Fruit fly (Drosophila melanogaster) whole organism, embryonic: Measurements from ENCODE around the gene CG43085.
A peak's percentile ranks its signal among the peaks of the same experiment; 100 is the strongest.

Experiments used
- CG11085 ChIP-seq: fragments of 200-800 bp; sonication (Bioruptor generic); IDR thresholded peaks from 2 replicates; pipeline ENCODE4 v1.3.6; 2022; ENCODE audit warnings: missing biosample characterization, missing genetic modification characterization
- CG11560 ChIP-seq: fragments of 200-800 bp; sonication (Bioruptor generic); IDR thresholded peaks from 3 replicates; pipeline ENCODE4 v1.3.6; 2022; ENCODE audit warnings: missing biosample characterization, missing genetic modification characterization
- CG15601 ChIP-seq: fragments of 200-800 bp; sonication (Bioruptor generic); optimal IDR thresholded peaks from 3 replicates; lab custom pipeline; 2019; ENCODE audit warnings: missing biosample characterization, mild to moderate bottlenecking, missing genetic modification characterization, moderate library complexity
- CG17186 ChIP-seq: fragments of 200-800 bp; sonication (Bioruptor generic); optimal IDR thresholded peaks from 3 replicates; lab custom pipeline; 2017; ENCODE audit warnings: missing biosample characterization, missing genetic modification reagents, missing genetic modification characterization
- CG31388 ChIP-seq: fragments of 200-800 bp; sonication (Bioruptor generic); optimal IDR thresholded peaks from 2 replicates; lab custom pipeline; 2016; ENCODE audit warnings: missing biosample characterization, missing genetic modification characterization
- CG32772 ChIP-seq: fragments of 200-800 bp; sonication (Bioruptor generic); IDR thresholded peaks from 2 replicates; pipeline ENCODE4 v1.3.6; 2022; ENCODE audit warnings: missing biosample characterization, missing genetic modification characterization
- CG3281 ChIP-seq: fragments of 200-800 bp; sonication (Bioruptor generic); optimal IDR thresholded peaks from 3 replicates; lab custom pipeline; 2017; ENCODE audit warnings: missing biosample characterization, mild to moderate bottlenecking, missing genetic modification characterization
- CG3838 ChIP-seq: fragments of 200-800 bp; sonication (Bioruptor generic); optimal IDR thresholded peaks from 3 replicates; lab custom pipeline; 2016; ENCODE audit warnings: missing biosample characterization, missing genetic modification characterization
- CG6654 ChIP-seq: fragments of 200-800 bp; sonication (Bioruptor generic); optimal IDR thresholded peaks from 2 replicates; lab custom pipeline; 2017; ENCODE audit warnings: missing biosample characterization, mild to moderate bottlenecking, missing genetic modification characterization
- CG6683 ChIP-seq: fragments of 200-800 bp; sonication (Bioruptor generic); optimal IDR thresholded peaks from 2 replicates; lab custom pipeline; 2017; ENCODE audit warnings: missing biosample characterization, mild to moderate bottlenecking, missing genetic modification characterization, missing genetic modification reagents
- CG7963 ChIP-seq: fragments of 200-800 bp; sonication (Bioruptor generic); IDR thresholded peaks from 3 replicates; pipeline ENCODE4 v1.3.6; 2022; ENCODE audit warnings: missing biosample characterization, missing genetic modification characterization; ENCODE audit not compliant: partially characterized antibody
- CG8281 ChIP-seq: fragments of 200-800 bp; sonication (Bioruptor generic); optimal IDR thresholded peaks from 2 replicates; lab custom pipeline; 2018; ENCODE audit warnings: missing biosample characterization, mild to moderate bottlenecking, missing genetic modification characterization, moderate library complexity
- CG9727 ChIP-seq: fragments of 200-800 bp; sonication (Bioruptor generic); optimal IDR thresholded peaks from 3 replicates; lab custom pipeline; 2017; ENCODE audit warnings: missing biosample characterization, mild to moderate bottlenecking, missing genetic modification characterization
- CG9876 ChIP-seq: fragments of 200-800 bp; sonication (Bioruptor generic); optimal IDR thresholded peaks from 2 replicates; lab custom pipeline; 2016; ENCODE audit warnings: missing biosample characterization, missing genetic modification characterization
- CTCF ChIP-seq: fragments of 200-800 bp; sonication (Bioruptor generic); optimal IDR thresholded peaks from 2 replicates; lab custom pipeline; 2017; ENCODE audit warnings: missing biosample characterization, mild to moderate bottlenecking, missing genetic modification characterization, moderate library complexity
- D19B ChIP-seq: fragments of 200-800 bp; sonication (Bioruptor generic); optimal IDR thresholded peaks from 2 replicates; lab custom pipeline; 2017; ENCODE audit warnings: missing biosample characterization, mild to moderate bottlenecking, missing genetic modification characterization
- Deaf1 ChIP-seq: fragments of 200-800 bp; optimal IDR thresholded peaks from 3 replicates; lab custom pipeline; 2019; ENCODE audit warnings: missing biosample characterization, mild to moderate bottlenecking, missing genetic modification characterization, moderate library complexity
- Dip2 ChIP-seq: fragments of 200-800 bp; sonication (Bioruptor generic); IDR thresholded peaks from 2 replicates; pipeline ENCODE4 v1.3.6; 2022; ENCODE audit warnings: missing biosample characterization, missing genetic modification characterization
- Dll ChIP-seq: fragments of 200-800 bp; sonication (Bioruptor generic); IDR thresholded peaks from 4 replicates; pipeline ENCODE4 v1.3.6; 2022; ENCODE audit warnings: missing biosample characterization, missing genetic modification characterization; ENCODE audit not compliant: partially characterized antibody
- E2f2 ChIP-seq: fragments of 200-800 bp; sonication (Bioruptor generic); IDR thresholded peaks from 2 replicates; pipeline ENCODE4 v1.3.6; 2022; ENCODE audit warnings: missing biosample characterization, missing genetic modification characterization
- Eip74EF ChIP-seq, 2 experiments: fragments of 200-800 bp in 1 of 2; fragments of >200 bp in 1 of 2; sonication (Bioruptor generic) in 1 of 2; optimal IDR thresholded peaks; 2 replicates each; lab custom pipeline; 2017 to 2019; ENCODE audit warnings: missing biosample characterization in 2 of 2, missing genetic modification characterization in 2 of 2, mild to moderate bottlenecking in 1 of 2, moderate library complexity in 1 of 2
- HmgZ ChIP-seq: fragments of 200-800 bp; sonication (Bioruptor generic); optimal IDR thresholded peaks from 2 replicates; lab custom pipeline; 2018; ENCODE audit warnings: missing biosample characterization, mild to moderate bottlenecking, missing genetic modification characterization
- Hr3 ChIP-seq: fragments of 200-800 bp; sonication (Bioruptor generic); optimal IDR thresholded peaks from 3 replicates; lab custom pipeline; 2016; ENCODE audit warnings: missing biosample characterization, missing genetic modification characterization
- Hsf ChIP-seq: fragments of 200-800 bp; sonication (Bioruptor generic); optimal IDR thresholded peaks from 3 replicates; lab custom pipeline; 2016; ENCODE audit warnings: missing biosample characterization, missing genetic modification characterization
- Nf-YC ChIP-seq: fragments of 200-800 bp; optimal IDR thresholded peaks from 3 replicates; lab custom pipeline; 2019; ENCODE audit warnings: missing biosample characterization, mild to moderate bottlenecking, missing genetic modification characterization, moderate library complexity
- Scr ChIP-seq: fragments of 200-800 bp; sonication (Bioruptor generic); IDR thresholded peaks from 2 replicates; pipeline ENCODE4 v1.3.6; 2022; ENCODE audit warnings: missing biosample characterization, missing genetic modification characterization; ENCODE audit not compliant: partially characterized antibody
- Sry-δ ChIP-seq: fragments of 200-800 bp; sonication (Bioruptor generic); optimal IDR thresholded peaks from 2 replicates; lab custom pipeline; 2016; ENCODE audit warnings: missing biosample characterization, missing genetic modification characterization
- Xrp1 ChIP-seq: fragments of 200-800 bp; sonication (Bioruptor generic); IDR thresholded peaks from 2 replicates; pipeline ENCODE4 v1.3.6; 2022; ENCODE audit warnings: missing biosample characterization, missing genetic modification characterization
- YL-1 ChIP-seq: fragments of 200-800 bp; sonication (Bioruptor generic); optimal IDR thresholded peaks from 3 replicates; lab custom pipeline; 2017; ENCODE audit warnings: missing biosample characterization, mild to moderate bottlenecking, missing genetic modification characterization
- ac ChIP-seq: fragments of 200-800 bp; sonication (Bioruptor generic); optimal IDR thresholded peaks from 3 replicates; lab custom pipeline; 2017; ENCODE audit warnings: missing biosample characterization, mild to moderate bottlenecking, missing genetic modification characterization
- bab2 ChIP-seq: fragments of 200-800 bp; sonication (Bioruptor generic); optimal IDR thresholded peaks from 2 replicates; lab custom pipeline; 2016; ENCODE audit warnings: missing biosample characterization, missing genetic modification characterization
- cato ChIP-seq: fragments of 200-800 bp; sonication (Bioruptor generic); optimal IDR thresholded peaks from 2 replicates; lab custom pipeline; 2016; ENCODE audit warnings: missing biosample characterization, missing genetic modification characterization, borderline replicate concordance
- caup ChIP-seq: fragments of 200-800 bp; sonication (Bioruptor generic); optimal IDR thresholded peaks from 3 replicates; lab custom pipeline; 2017; ENCODE audit warnings: missing biosample characterization, mild to moderate bottlenecking, missing genetic modification characterization, moderate library complexity; ENCODE audit not compliant: severe bottlenecking
- chinmo ChIP-seq: fragments of 200-800 bp; sonication (Bioruptor generic); IDR thresholded peaks from 4 replicates; pipeline ENCODE4 v1.3.6; 2022; ENCODE audit warnings: missing biosample characterization, missing genetic modification characterization; ENCODE audit not compliant: partially characterized antibody
- chm ChIP-seq: fragments of 200-800 bp; sonication (Bioruptor generic); IDR thresholded peaks from 2 replicates; pipeline ENCODE4 v1.3.6; 2022; ENCODE audit warnings: missing biosample characterization, missing genetic modification characterization
- crc ChIP-seq: fragments of 200-800 bp; sonication (Bioruptor generic); optimal IDR thresholded peaks from 2 replicates; lab custom pipeline; 2016; ENCODE audit warnings: missing biosample characterization, missing genetic modification characterization
- croc ChIP-seq: fragments of 200-800 bp; sonication (Bioruptor generic); conservative IDR thresholded peaks from 3 replicates; pipeline ENCODE4 v1.3.6; 2022; ENCODE audit warnings: missing biosample characterization, missing genetic modification characterization
- dati ChIP-seq: fragments of 200-800 bp; sonication (Bioruptor generic); IDR thresholded peaks from 2 replicates; pipeline ENCODE4 v1.3.6; 2022; ENCODE audit warnings: missing biosample characterization, missing genetic modification characterization
- dm ChIP-seq: fragments of 200-800 bp; sonication (Bioruptor generic); optimal IDR thresholded peaks from 3 replicates; lab custom pipeline; 2016; ENCODE audit warnings: missing biosample characterization, missing genetic modification characterization
- dmrt11E ChIP-seq: fragments of 200-800 bp; sonication (Bioruptor generic); optimal IDR thresholded peaks from 3 replicates; lab custom pipeline; 2018; ENCODE audit warnings: missing biosample characterization, mild to moderate bottlenecking, missing genetic modification characterization, moderate library complexity
- eyg ChIP-seq: fragments of 200-800 bp; sonication (Bioruptor generic); optimal IDR thresholded peaks from 3 replicates; lab custom pipeline; 2016; ENCODE audit warnings: missing biosample characterization, missing genetic modification characterization
- kni ChIP-seq: fragments of 200-800 bp; sonication (Bioruptor generic); optimal IDR thresholded peaks from 3 replicates; lab custom pipeline; 2017; ENCODE audit warnings: mild to moderate bottlenecking, missing biosample characterization, missing genetic modification reagents, missing genetic modification characterization
- knrl ChIP-seq: fragments of 200-800 bp; sonication (Bioruptor generic); IDR thresholded peaks from 3 replicates; pipeline ENCODE4 v1.3.6; 2022; ENCODE audit warnings: missing biosample characterization, missing genetic modification characterization; ENCODE audit not compliant: partially characterized antibody
- luna ChIP-seq: fragments of 200-800 bp; sonication (Bioruptor generic); optimal IDR thresholded peaks from 2 replicates; lab custom pipeline; 2016; ENCODE audit warnings: missing biosample characterization, missing genetic modification characterization
- seq ChIP-seq: fragments of 200-800 bp; sonication (Bioruptor generic); IDR thresholded peaks from 2 replicates; pipeline ENCODE4 v1.3.6; 2022; ENCODE audit warnings: missing biosample characterization, missing genetic modification characterization
- tio ChIP-seq: fragments of 200-800 bp; sonication (Bioruptor generic); optimal IDR thresholded peaks from 2 replicates; lab custom pipeline; 2017; ENCODE audit warnings: missing biosample characterization, missing genetic modification characterization, inconsistent platforms
- toy ChIP-seq: fragments of 200-800 bp; sonication (Bioruptor generic); IDR thresholded peaks from 2 replicates; pipeline ENCODE4 v1.3.6; 2022; ENCODE audit warnings: missing biosample characterization, missing genetic modification characterization
- tup ChIP-seq: fragments of 200-800 bp; sonication (Bioruptor generic); optimal IDR thresholded peaks from 2 replicates; lab custom pipeline; 2016; ENCODE audit warnings: missing biosample characterization, mild to moderate bottlenecking, missing genetic modification characterization, moderate library complexity
- vfl ChIP-seq: fragments of 200-800 bp; sonication (Bioruptor generic); optimal IDR thresholded peaks from 2 replicates; lab custom pipeline; 2016; ENCODE audit warnings: missing biosample characterization, missing genetic modification characterization
- wdn ChIP-seq: fragments of 200-800 bp; sonication (Bioruptor generic); IDR thresholded peaks from 2 replicates; pipeline ENCODE4 v1.3.6; 2022; ENCODE audit warnings: missing biosample characterization, missing genetic modification characterization
- wor ChIP-seq: fragments of 200-800 bp; sonication (Bioruptor generic); IDR thresholded peaks from 2 replicates; pipeline ENCODE4 v1.3.6; 2022; ENCODE audit warnings: missing biosample characterization, missing genetic modification characterization

The CG43085 gene

DNA sequence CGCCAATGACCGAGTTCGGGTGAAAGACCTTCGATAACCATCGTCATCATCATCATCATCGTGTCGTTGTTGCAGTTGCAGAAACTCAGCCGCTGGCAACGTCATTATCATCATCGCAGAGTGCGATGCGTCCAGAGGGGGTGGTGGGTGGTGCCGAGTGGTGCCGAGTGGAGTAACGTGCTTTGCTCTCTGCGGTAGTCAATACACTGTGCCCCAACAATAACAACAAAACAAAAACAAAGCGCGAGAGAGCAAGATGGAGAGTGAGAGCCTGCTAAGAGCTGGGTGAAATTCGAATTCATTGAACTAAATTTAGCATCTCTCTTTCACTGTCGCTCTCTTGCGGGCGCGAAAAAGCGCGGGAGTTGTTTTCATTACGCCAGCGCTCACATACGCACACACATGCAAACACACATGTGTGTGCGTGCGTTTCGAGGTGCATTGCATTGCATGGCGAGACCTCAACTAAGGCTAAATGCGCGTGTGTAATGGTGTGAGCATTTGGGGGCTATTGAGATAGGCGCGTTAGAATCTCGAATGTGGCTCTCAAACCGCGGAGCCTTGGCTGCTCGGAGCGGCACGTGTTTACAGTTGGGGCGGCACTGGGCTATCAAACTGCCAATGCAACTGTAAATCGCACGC is 34.6 kb downstream of the CG43085 start (continued):
- peak; percentile 97 for TF ChIP-seq chinmo (GFP tag; lab: Robert Waterston, UW)
- peak; percentile 89 for TF ChIP-seq dm (GFP tag; lab: Kevin White, UChicago)
- TF ChIP-seq D19B = no peak
- TF ChIP-seq Sry-δ (GFP tag; lab: Kevin White, UChicago) = no peak
- TF ChIP-seq Scr (GFP tag; lab: Robert Waterston, UW) = no peak
- no peak for TF ChIP-seq dati (GFP tag; lab: Robert Waterston, UW)
- no peak for TF ChIP-seq YL-1 (GFP tag; lab: Kevin White, UChicago)
- TF ChIP-seq CG8281 (tag; lab: Kevin White, UChicago) = no peak
- no peak for TF ChIP-seq CG9727
- no peak for TF ChIP-seq CG11085 (GFP tag; lab: Robert Waterston, UW)
- TF ChIP-seq Hr3 (GFP tag; lab: Kevin White, UChicago) = no peak
- no peak for TF ChIP-seq wdn (GFP tag; lab: Robert Waterston, UW)
- TF ChIP-seq CTCF (GFP tag; lab: Kevin White, UChicago) = no peak
- peak; percentile 84 for TF ChIP-seq Deaf1
- TF ChIP-seq Dll = 0 out of 4 replicates have a peak, but pooled peaks have one; percentile 30
- TF ChIP-seq CG7963 = peak; percentile 32; the same call in 1 of the 3 replicates
- TF ChIP-seq wor (GFP tag; lab: Robert Waterston, UW) = no peak
- TF ChIP-seq CG3281 (GFP tag; lab: Kevin White, UChicago) = no peak
- no peak for TF ChIP-seq chm (GFP tag; lab: Robert Waterston, UW)
- no peak for TF ChIP-seq CG32772 (GFP tag; lab: Robert Waterston, UW)
- TF ChIP-seq croc (GFP tag; lab: Robert Waterston, UW) = no peak
- TF ChIP-seq crc (GFP tag; lab: Kevin White, UChicago) = no peak
- no peak for TF ChIP-seq tio (GFP tag; lab: Kevin White, UChicago)
- no peak for TF ChIP-seq CG15601
- TF ChIP-seq CG17186 (GFP tag; lab: Kevin White, UChicago) = no peak
- TF ChIP-seq tup (GFP tag; lab: Kevin White, UChicago) = no peak
- TF ChIP-seq seq (GFP tag; lab: Robert Waterston, UW) = no peak
- no peak for TF ChIP-seq dmrt11E (tag; lab: Kevin White, UChicago)
- TF ChIP-seq toy (GFP tag; lab: Robert Waterston, UW) = no peak
- no peak for TF ChIP-seq CG11560
- no peak for TF ChIP-seq Dip2 (GFP tag; lab: Robert Waterston, UW)
- no peak for TF ChIP-seq ac (GFP tag; lab: Kevin White, UChicago)
- TF ChIP-seq E2f2 (GFP tag; lab: Robert Waterston, UW) = no peak
- no peak for TF ChIP-seq luna (GFP tag; lab: Kevin White, UChicago)
- TF ChIP-seq CG6654 = peak; percentile 100
- no peak for TF ChIP-seq vfl (GFP tag; lab: Kevin White, UChicago)
- TF ChIP-seq Xrp1 (GFP tag; lab: Robert Waterston, UW) = no peak
- no peak for TF ChIP-seq CG3838 (GFP tag; lab: Kevin White, UChicago)
- no peak for TF ChIP-seq CG31388
- TF ChIP-seq knrl (GFP tag; lab: Robert Waterston, UW) = peak; percentile 44; the same call in 2 of the 3 replicates
- TF ChIP-seq Hsf (GFP tag; lab: Kevin White, UChicago) = no peak
- TF ChIP-seq CG9876 (GFP tag; lab: Kevin White, UChicago) = no peak
- no peak for TF ChIP-seq HmgZ (tag; lab: Kevin White, UChicago)
- TF ChIP-seq caup (GFP tag; lab: Kevin White, UChicago) = no peak
- TF ChIP-seq CG6683 (GFP tag; lab: Kevin White, UChicago) = no peak
- no peak for TF ChIP-seq cato (GFP tag; lab: Kevin White, UChicago)
- no peak for TF ChIP-seq Nf-YC (tag; lab: Kevin White, UChicago)
- TF ChIP-seq Eip74EF (GFP tag; optimal IDR thresholded peaks at IDR 0.05; lab: Kevin White, UChicago) = peak in 1 of 2 experiments; percentile 65
- TF ChIP-seq bab2 (GFP tag; lab: Kevin White, UChicago) = no peak
- no peak for TF ChIP-seq eyg (GFP tag; lab: Kevin White, UChicago)
- TF ChIP-seq kni = peak; percentile 30
